1 fruit fly cellular context compared by ENCODE assay signal in the genomic region with DNA sequence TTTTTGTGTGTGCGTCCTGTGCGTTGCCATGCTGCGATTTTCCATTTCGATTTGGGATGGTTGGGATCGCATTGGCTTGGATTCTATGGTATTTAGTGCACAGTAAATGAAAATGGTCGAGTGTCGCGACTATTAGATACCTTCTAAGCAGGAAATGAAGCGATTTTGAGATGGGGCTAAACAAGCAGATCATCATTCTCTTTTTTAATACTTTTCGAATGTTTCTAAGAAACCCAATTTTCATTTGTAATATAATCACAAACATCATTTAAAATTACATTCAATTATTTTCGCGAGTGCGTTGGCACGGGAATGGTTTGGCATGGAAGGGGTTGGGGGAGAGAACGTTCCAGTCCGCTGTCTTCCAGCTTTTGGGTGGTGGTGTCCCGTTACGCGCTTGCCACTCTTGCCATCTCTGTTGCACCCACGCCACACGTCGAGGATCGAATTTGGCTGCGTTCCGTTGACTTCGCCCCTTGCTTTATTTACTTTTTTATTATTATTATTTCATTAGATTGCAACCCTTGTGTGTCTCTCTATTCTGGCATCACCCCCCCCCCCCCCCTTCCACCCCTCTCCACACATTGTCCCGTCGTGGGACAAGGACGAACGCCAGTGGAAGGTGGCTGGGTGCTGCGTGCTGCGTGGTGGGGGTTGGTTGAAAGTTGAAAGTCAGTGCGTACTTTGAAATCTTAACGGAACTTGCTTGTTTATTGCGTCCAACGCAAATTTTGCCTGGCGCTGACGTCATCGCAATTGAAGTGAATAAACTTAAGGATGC.
TF ChIP-seq lines count a peak whose summit lies in the region.

No protein-coding gene starts in this region.

TF ChIP-seq in whole organism, embryonic, 481 proteins besides CTCF, POLR2A, EP300 and RAD21 (continued from another document):
- TF ChIP-seq CG18599 (GFP tag; optimal IDR thresholded peaks at IDR 0.05; lab: Kevin White, UChicago), result peak; percentile 55
- no peak for TF ChIP-seq CG32767 (GFP tag; IDR thresholded peaks at IDR 0.05; lab: Robert Waterston, UW)
- no peak for TF ChIP-seq CG16779 (GFP tag; IDR thresholded peaks at IDR 0.05; lab: Robert Waterston, UW)
- no peak for TF ChIP-seq CG30020 (tag; optimal IDR thresholded peaks at IDR 0.05; lab: Kevin White, UChicago)
- no peak for TF ChIP-seq Scr (GFP tag; IDR thresholded peaks at IDR 0.05; lab: Robert Waterston, UW; ENCODE audit: partially characterized antibody)
- no peak for TF ChIP-seq CG13287 (GFP tag; IDR thresholded peaks at IDR 0.05; lab: Robert Waterston, UW; ENCODE audit: partially characterized antibody)
- no peak for TF ChIP-seq nerfin-2 (GFP tag; IDR thresholded peaks at IDR 0.05; lab: Robert Waterston, UW; ENCODE audit: partially characterized antibody)
- TF ChIP-seq ab (GFP tag; optimal IDR thresholded peaks at IDR 0.05; lab: Kevin White, UChicago), result no peak
- TF ChIP-seq chif (GFP tag; optimal IDR thresholded peaks at IDR 0.05; lab: Kevin White, UChicago), result peak in 1 of 2 experiments; percentile 62
- TF ChIP-seq pb (GFP tag; optimal IDR thresholded peaks at IDR 0.05; lab: Kevin White, UChicago), result no peak
- TF ChIP-seq esg (GFP tag; conservative IDR thresholded peaks at IDR 0.05; lab: Robert Waterston, UW), result 0 out of 2 replicates have a peak, but pooled peaks have one; percentile 17
- no peak for TF ChIP-seq CG9609 (GFP tag; optimal IDR thresholded peaks at IDR 0.05; lab: Kevin White, UChicago)
- no peak for TF ChIP-seq caup (GFP tag; optimal IDR thresholded peaks at IDR 0.05; lab: Kevin White, UChicago; ENCODE audit: severe bottlenecking)
- TF ChIP-seq CG12942 (GFP tag; optimal IDR thresholded peaks at IDR 0.05; lab: Kevin White, UChicago), result no peak
- no peak for TF ChIP-seq al (GFP tag; IDR thresholded peaks at IDR 0.05; lab: Robert Waterston, UW)
- TF ChIP-seq gcm (GFP tag; optimal IDR thresholded peaks at IDR 0.05; lab: Kevin White, UChicago), result no peak
- TF ChIP-seq Blimp-1 (GFP tag; optimal IDR thresholded peaks at IDR 0.05; lab: Kevin White, UChicago), result peak; percentile 41
- no peak for TF ChIP-seq repo (GFP tag; optimal IDR thresholded peaks at IDR 0.05; lab: Kevin White, UChicago)
- TF ChIP-seq D (optimal IDR thresholded peaks at IDR 0.05; lab: Kevin White, UChicago), result no peak
- TF ChIP-seq D (GFP tag; optimal IDR thresholded peaks at IDR 0.05; lab: Kevin White, UChicago), result peak; percentile 54
TF ChIP-seq in whole organism, embryonic: peak in this region for 137.
